Worm (Caenorhabditis elegans): ENCODE results near the gene vab-8.

The vab-8 gene

DNA sequence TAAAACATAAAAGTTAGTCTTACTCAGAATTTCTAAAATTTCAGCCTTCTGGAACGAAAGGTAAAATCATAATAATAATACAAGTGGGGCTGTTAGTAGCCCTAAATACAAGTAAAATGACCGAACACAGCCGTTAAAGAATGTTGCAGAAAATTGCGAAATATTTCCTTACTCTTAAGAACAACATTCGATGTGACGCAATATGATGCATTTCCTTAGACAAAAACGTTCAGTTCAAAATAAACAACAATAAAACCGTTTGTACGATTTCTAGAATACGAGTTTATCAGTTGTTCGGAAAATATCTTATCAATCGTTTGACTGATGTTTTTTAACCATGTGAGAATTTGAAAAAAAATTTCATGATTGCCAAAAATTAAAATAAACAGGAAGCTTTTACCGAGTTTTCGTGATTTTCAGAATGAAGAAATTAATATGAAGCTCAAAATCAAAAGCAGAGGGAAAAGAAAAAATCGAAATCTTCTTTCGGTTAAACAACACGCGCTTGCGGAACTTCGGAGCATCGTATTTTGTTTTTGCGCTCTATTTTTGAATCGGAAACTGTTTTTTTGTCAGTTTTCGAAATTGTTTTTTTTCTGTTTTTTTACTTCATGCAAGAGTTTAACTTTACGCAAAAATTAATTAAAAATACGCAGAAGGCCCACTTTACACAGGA, 32.8 kb downstream of the vab-8 start:
- TF ChIP-seq lin-39 (tag; optimal IDR thresholded peaks at IDR 0.05) (no peak), nhr-129 (tag; optimal IDR thresholded peaks at IDR 0.05) (peak; percentile 48), ztf-11 (tag; optimal IDR thresholded peaks at IDR 0.05) (no peak), C34F6.9 (tag; optimal IDR thresholded peaks at IDR 0.05) (peak; percentile 34), gmeb-1 (tag; optimal IDR thresholded peaks at IDR 0.05) (peak; percentile 13), peb-1 (tag; optimal IDR thresholded peaks at IDR 0.05) (no peak)

DNA sequence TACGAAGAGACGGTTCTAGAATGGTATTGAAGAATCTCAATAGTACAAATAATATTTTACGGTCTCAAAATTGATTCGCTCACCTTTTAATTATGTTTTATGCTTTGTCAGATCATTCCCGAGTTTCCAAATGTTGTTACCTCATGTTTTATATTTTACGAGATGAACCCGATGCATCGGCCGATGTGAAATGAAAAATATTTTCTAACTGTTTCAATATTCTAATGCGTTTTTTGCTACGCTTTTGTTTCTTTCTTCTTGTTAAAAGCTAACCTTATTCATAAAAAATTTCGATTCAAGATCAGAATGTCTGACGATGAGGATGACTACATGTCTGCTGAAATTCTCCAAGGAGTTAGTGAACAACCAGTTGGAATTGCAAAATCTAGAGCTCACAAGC, 37.9 kb downstream of the vab-8 start, which contains the start of gene T04H1.5:
TSS of gene T04H1.5 (plus strand) at position 301 of the 400 bp plus-strand sequence.
- TF ChIP-seq ztf-1 (GFP tag; conservative IDR thresholded peaks at IDR 0.05), result no peak
- no peak for TF ChIP-seq egl-27 (tag; optimal IDR thresholded peaks at IDR 0.05)
- no peak for TF ChIP-seq unc-62 (GFP tag; optimal IDR thresholded peaks at IDR 0.05)
- TF ChIP-seq dmd-4 (tag; optimal IDR thresholded peaks at IDR 0.05), result no peak
- no peak for TF ChIP-seq elt-1 (tag; optimal IDR thresholded peaks at IDR 0.05)
- TF ChIP-seq mbf-1 (tag; optimal IDR thresholded peaks at IDR 0.05), result no peak
- no peak for TF ChIP-seq nhr-25 (tag; optimal IDR thresholded peaks at IDR 0.05)
- TF ChIP-seq ZK546.5 (tag; optimal IDR thresholded peaks at IDR 0.05), result no peak
- TF ChIP-seq ztf-11 (tag; optimal IDR thresholded peaks at IDR 0.05), result no peak
- no peak for TF ChIP-seq lin-39 (tag; optimal IDR thresholded peaks at IDR 0.05)
- no peak for TF ChIP-seq fos-1 (tag; optimal IDR thresholded peaks at IDR 0.05)
- no peak for TF ChIP-seq ztf-4 (tag; optimal IDR thresholded peaks at IDR 0.05)
- no peak for TF ChIP-seq crh-2 (tag; optimal IDR thresholded peaks at IDR 0.05)
- no peak for TF ChIP-seq nhr-6 (tag; optimal IDR thresholded peaks at IDR 0.05)
- no peak for TF ChIP-seq skn-1 (tag; optimal IDR thresholded peaks at IDR 0.05)

DNA sequence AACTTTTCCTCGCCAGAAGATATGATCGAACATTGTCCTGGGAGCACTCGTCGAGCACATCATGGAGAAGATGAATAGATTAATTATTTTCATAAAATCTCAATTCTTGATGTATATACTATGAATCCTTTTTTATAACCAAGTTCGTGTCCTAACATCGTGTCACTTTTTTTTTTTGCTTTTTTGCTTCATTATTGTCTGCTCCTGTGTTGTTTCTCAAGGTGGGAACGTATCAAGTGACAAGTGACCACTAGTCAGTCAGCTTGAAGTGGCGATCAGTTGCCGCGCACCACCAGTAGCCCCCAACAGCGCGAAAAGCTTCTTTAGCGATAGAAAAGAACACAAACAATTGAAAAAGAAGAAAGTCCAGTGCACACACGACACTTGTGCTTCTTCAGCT, 39.1 kb downstream of the vab-8 start, which contains the start of gene lrx-1:
TSS of gene lrx-1 (plus strand) at position 301 of the 400 bp plus-strand sequence.
- TF ChIP-seq nhr-23 (tag; optimal IDR thresholded peaks at IDR 0.05) (no peak), nhr-25 (tag; optimal IDR thresholded peaks at IDR 0.05) (no peak), ceh-16 (tag; optimal IDR thresholded peaks at IDR 0.05) (no peak), gmeb-1 (tag; optimal IDR thresholded peaks at IDR 0.05) (no peak), mab-5 (tag; optimal IDR thresholded peaks at IDR 0.05) (no peak), crh-2 (tag; optimal IDR thresholded peaks at IDR 0.05) (no peak), sma-3 (GFP tag; optimal IDR thresholded peaks at IDR 0.05) (no peak), alr-1 (tag; optimal IDR thresholded peaks at IDR 0.05) (no peak), Y55F3AM.14 (GFP tag; optimal IDR thresholded peaks at IDR 0.05) (no peak), peb-1 (tag; optimal IDR thresholded peaks at IDR 0.05) (no peak), ama-1 (optimal IDR thresholded peaks at IDR 0.05) (no peak), mdl-1 (tag; optimal IDR thresholded peaks at IDR 0.05) (no peak), mbf-1 (tag; optimal IDR thresholded peaks at IDR 0.05) (no peak), sem-4 (tag; optimal IDR thresholded peaks at IDR 0.05) (no peak), R02D3.7 (tag; optimal IDR thresholded peaks at IDR 0.05) (no peak), fos-1 (tag; optimal IDR thresholded peaks at IDR 0.05) (no peak), egl-27 (tag; optimal IDR thresholded peaks at IDR 0.05) (no peak), lin-13 (GFP tag; optimal IDR thresholded peaks at IDR 0.05) (no peak)

DNA sequence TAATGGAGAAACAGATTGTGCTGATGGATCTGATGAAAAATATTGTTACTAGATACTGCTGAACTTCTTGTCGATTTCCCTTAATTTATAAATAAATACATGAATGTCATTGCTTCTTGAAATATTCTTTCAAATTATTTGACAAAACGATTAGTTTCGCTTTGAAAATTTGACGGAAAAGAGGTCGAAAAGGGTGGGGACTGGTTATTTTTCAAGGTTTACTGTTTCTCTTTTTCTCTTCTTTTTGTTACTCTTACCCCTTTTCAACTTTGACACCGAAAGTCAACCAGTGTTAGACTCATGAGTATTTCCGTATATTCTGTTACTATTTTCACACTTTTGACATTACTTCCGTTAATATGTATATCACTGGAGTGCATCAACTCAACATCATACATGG, 42.2 kb downstream of the vab-8 start, which contains the start of gene T04H1.12:
TSS of gene T04H1.12 (plus strand) at position 301 of the 400 bp plus-strand sequence.
- TF ChIP-seq ama-1 (optimal IDR thresholded peaks at IDR 0.05) (no peak), R02D3.7 (tag; optimal IDR thresholded peaks at IDR 0.05) (no peak), nhr-23 (tag; optimal IDR thresholded peaks at IDR 0.05) (no peak), C34F6.9 (tag; optimal IDR thresholded peaks at IDR 0.05) (no peak), nhr-21 (tag; optimal IDR thresholded peaks at IDR 0.05) (no peak), nhr-11 (tag; optimal IDR thresholded peaks at IDR 0.05) (no peak), nhr-6 (tag; optimal IDR thresholded peaks at IDR 0.05) (no peak)

DNA sequence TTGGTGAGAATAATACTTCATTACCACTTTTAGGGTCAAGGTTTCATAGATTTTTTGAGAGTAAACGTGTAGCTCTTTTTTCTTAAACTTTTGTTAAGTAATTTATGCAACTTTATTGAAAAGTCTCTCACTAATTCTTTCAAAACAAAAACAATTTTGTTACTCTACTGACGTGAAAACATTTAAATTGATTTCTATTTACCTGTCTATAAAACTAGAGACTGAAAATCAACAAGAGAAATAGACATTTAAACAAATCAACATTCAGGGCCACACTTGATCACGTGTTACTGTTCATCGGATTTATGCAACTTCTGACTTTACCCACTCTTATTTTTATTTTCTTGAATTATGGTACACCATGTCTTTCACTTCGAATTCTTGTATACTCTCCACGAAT, 43.3 kb downstream of the vab-8 start, which contains the start of gene ugt-55:
TSS of gene ugt-55 (plus strand) at position 301 of the 400 bp plus-strand sequence.
- TF ChIP-seq unc-55 (GFP tag; optimal IDR thresholded peaks at IDR 0.05) (no peak), zag-1 (tag; optimal IDR thresholded peaks at IDR 0.05) (no peak), skn-1 (tag; optimal IDR thresholded peaks at IDR 0.05) (no peak), R02D3.7 (tag; optimal IDR thresholded peaks at IDR 0.05) (no peak), elt-1 (tag; optimal IDR thresholded peaks at IDR 0.05) (no peak), dmd-4 (tag; optimal IDR thresholded peaks at IDR 0.05) (no peak), F13H6.1 (tag; optimal IDR thresholded peaks at IDR 0.05) (no peak), lin-11 (tag; optimal IDR thresholded peaks at IDR 0.05) (no peak)
